Worm (Caenorhabditis elegans) whole organism, L1 larva: Measurements from ENCODE around the gene grld-1.

ENCODE experiments used
- efl-1 ChIP-seq, 4 experiments: fragments of 150-350 bp; optimal IDR thresholded peaks in 3 of 4; peaks in 1 of 4; 1 replicate in 1 of 4; 2 replicates in 3 of 4; lab custom pipeline; 2014; ENCODE audit warnings: missing biosample characterization in 2 of 4, missing genetic modification characterization in 2 of 4, missing genetic modification reagents in 2 of 4
- mdl-1 ChIP-seq, 2 experiments: fragments of 150-350 bp; optimal IDR thresholded peaks; 2 replicates each; lab custom pipeline; 2014 to 2017; ENCODE audit warnings: missing biosample characterization in 2 of 2, missing genetic modification characterization in 2 of 2, inconsistent platforms in 1 of 2
- nhr-19 ChIP-seq: fragments of 200-800 bp; sonication (Bioruptor generic); conservative IDR thresholded peaks from 2 replicates; pipeline ENCODE4 v1.3.6; 2022; ENCODE audit warnings: missing genetic modification characterization, missing compliant biosample characterization
- nhr-76 ChIP-seq: sonication (generic microtip); optimal IDR thresholded peaks from 2 replicates; lab custom pipeline; 2017; ENCODE audit warnings: missing biosample characterization, missing genetic modification characterization
- nhr-77 ChIP-seq: fragments of 150-350 bp; optimal IDR thresholded peaks from 2 replicates; lab custom pipeline; 2014; ENCODE audit warnings: missing biosample characterization, missing genetic modification characterization
- nhr-84 ChIP-seq: sonication (generic microtip); optimal IDR thresholded peaks from 2 replicates; lab custom pipeline; 2017; ENCODE audit warnings: missing biosample characterization, missing genetic modification characterization
- nhr-90 ChIP-seq: sonication (generic microtip); optimal IDR thresholded peaks from 2 replicates; lab custom pipeline; 2016; ENCODE audit warnings: mild to moderate bottlenecking, missing genetic modification characterization, missing compliant biosample characterization; ENCODE audit not compliant: poor library complexity
- zag-1 ChIP-seq: fragments of 150-350 bp; optimal IDR thresholded peaks from 2 replicates; lab custom pipeline; 2014; ENCODE audit warnings: missing biosample characterization, missing genetic modification characterization
- zip-4 ChIP-seq: fragments of 200-800 bp; sonication (Bioruptor generic); optimal IDR thresholded peaks from 2 replicates; lab custom pipeline; 2018; ENCODE audit warnings: mild to moderate bottlenecking, missing genetic modification characterization, moderate library complexity, missing compliant biosample characterization

ce11 chrIV:149794-150193 is 24.1 kb upstream of the grld-1 start:
- TF ChIP-seq zag-1 (tag; lab: Kevin White, UChicago) = no peak
- TF ChIP-seq mdl-1 (tag; optimal IDR thresholded peaks at IDR 0.05; lab: Kevin White, UChicago) = no peak
- no peak for TF ChIP-seq zip-4
- no peak for TF ChIP-seq nhr-90 (tag; lab: Kevin White, UChicago)
- no peak for TF ChIP-seq efl-1 (optimal IDR thresholded peaks at IDR 0.05; lab: Kevin White, UChicago)
- no peak for TF ChIP-seq efl-1 (GFP tag; optimal IDR thresholded peaks at IDR 0.05 in 1 of 2; lab: Kevin White, UChicago)
- TF ChIP-seq nhr-84 (tag; lab: Kevin White, UChicago) = no peak
- no peak for TF ChIP-seq nhr-76
- no peak for TF ChIP-seq nhr-77
- TF ChIP-seq nhr-19 (GFP tag; lab: Robert Waterston, UW) = no peak
